Worm (Caenorhabditis elegans) whole organism, L1 larva: ENCODE measurements around the gene ZK550.2.
A peak's percentile ranks its signal among the peaks of the same experiment; 100 is the strongest.
"Not testable (repeated sequence)": the region's sequence is repeated elsewhere in the genome, so short reads cannot be mapped to it uniquely, and the experiment has no call there.

Source experiments
- C04F5.9 ChIP-seq: sonication (generic microtip); optimal IDR thresholded peaks from 2 replicates; lab custom pipeline; 2016; ENCODE audit warnings: missing genetic modification characterization, missing compliant biosample characterization
- C16A3.4 ChIP-seq: fragments of 150-350 bp; optimal IDR thresholded peaks from 2 replicates; lab custom pipeline; 2014; ENCODE audit warnings: missing biosample characterization, missing genetic modification characterization
- F16B12.6 ChIP-seq: fragments of 150-350 bp; optimal IDR thresholded peaks from 2 replicates; lab custom pipeline; 2014; ENCODE audit warnings: missing biosample characterization, missing genetic modification characterization
- Y116A8C.19 ChIP-seq: sonication (generic microtip); optimal IDR thresholded peaks from 2 replicates; lab custom pipeline; 2016; ENCODE audit warnings: missing compliant biosample characterization, missing genetic modification characterization, borderline replicate concordance
- aha-1 ChIP-seq: fragments of 150-350 bp; optimal IDR thresholded peaks from 2 replicates; lab custom pipeline; 2014; ENCODE audit warnings: missing biosample characterization, missing genetic modification characterization
- ama-1 ChIP-seq: fragments of 150-350 bp; optimal IDR thresholded peaks from 2 replicates; lab custom pipeline; 2014
- ceh-63 ChIP-seq: fragments of 200-800 bp; sonication (Bioruptor generic); optimal IDR thresholded peaks from 2 replicates; lab custom pipeline; 2018; ENCODE audit warnings: mild to moderate bottlenecking, missing genetic modification characterization, missing compliant biosample characterization
- dpl-1 ChIP-seq, 3 experiments: fragments of 150-350 bp in 2 of 3; sonication (generic microtip) in 1 of 3; optimal IDR thresholded peaks; 2 replicates each; lab custom pipeline; 2014 to 2017; ENCODE audit warnings: missing biosample characterization in 3 of 3, missing genetic modification characterization in 3 of 3, missing genetic modification reagents in 3 of 3
- efl-1 ChIP-seq, 4 experiments: fragments of 150-350 bp; optimal IDR thresholded peaks in 3 of 4; peaks in 1 of 4; 1 replicate in 1 of 4; 2 replicates in 3 of 4; lab custom pipeline; 2014; ENCODE audit warnings: missing biosample characterization in 2 of 4, missing genetic modification characterization in 2 of 4, missing genetic modification reagents in 2 of 4
- efl-3 ChIP-seq: fragments of 200-800 bp; sonication (Bioruptor generic); optimal IDR thresholded peaks from 2 replicates; lab custom pipeline; 2018; ENCODE audit warnings: mild to moderate bottlenecking, missing genetic modification characterization, missing compliant biosample characterization
- egl-27 ChIP-seq, 2 experiments: fragments of 150-350 bp in 1 of 2; sonication (generic microtip); optimal IDR thresholded peaks; 3 replicates each; lab custom pipeline; 2017 to 2018; ENCODE audit warnings: missing biosample characterization in 2 of 2, missing genetic modification characterization in 2 of 2, missing genetic modification reagents in 2 of 2
- elt-2 ChIP-seq: sonication (generic microtip); optimal IDR thresholded peaks from 2 replicates; lab custom pipeline; 2016; ENCODE audit warnings: missing genetic modification characterization, mild to moderate bottlenecking, inconsistent platforms, missing compliant biosample characterization, missing genetic modification reagents
- elt-3 ChIP-seq, 6 experiments: fragments of 150-350 bp in 1 of 6; sonication (generic microtip); optimal IDR thresholded peaks; 2 replicates each; lab custom pipeline; 2017 to 2018; ENCODE audit warnings: missing biosample characterization in 6 of 6, missing genetic modification characterization in 6 of 6, inconsistent platforms in 1 of 6
- ets-5 ChIP-seq: fragments of 200-800 bp; sonication (Bioruptor generic); IDR thresholded peaks from 2 replicates; pipeline ENCODE4 v1.3.6; 2022; ENCODE audit warnings: missing genetic modification characterization, missing compliant biosample characterization
- fkh-10 ChIP-seq: sonication (generic microtip); optimal IDR thresholded peaks from 2 replicates; lab custom pipeline; 2017; ENCODE audit warnings: missing biosample characterization, missing genetic modification reagents, missing genetic modification characterization
- fkh-4 ChIP-seq: sonication (generic microtip); optimal IDR thresholded peaks from 2 replicates; lab custom pipeline; 2016; ENCODE audit warnings: missing compliant biosample characterization, missing genetic modification characterization, borderline replicate concordance
- grh-1 ChIP-seq: fragments of 200-800 bp; sonication (Bioruptor generic); IDR thresholded peaks from 2 replicates; pipeline ENCODE4 v1.3.6; 2022; ENCODE audit warnings: missing genetic modification reagents, missing genetic modification characterization, missing compliant biosample characterization
- hpl-2 ChIP-seq: fragments of 150-350 bp; optimal IDR thresholded peaks from 2 replicates; lab custom pipeline; 2014; ENCODE audit warnings: missing biosample characterization, missing genetic modification reagents, missing genetic modification characterization
- irx-1 ChIP-seq: sonication (generic microtip); optimal IDR thresholded peaks from 2 replicates; lab custom pipeline; 2016; ENCODE audit warnings: missing genetic modification characterization, missing compliant biosample characterization
- isw-1 ChIP-seq: fragments of 200-800 bp; sonication (Bioruptor generic); IDR thresholded peaks from 2 replicates; pipeline ENCODE4 v1.3.6; 2022; ENCODE audit warnings: missing genetic modification characterization, missing compliant biosample characterization
- jun-1 ChIP-seq: fragments of 150-350 bp; optimal IDR thresholded peaks from 2 replicates; lab custom pipeline; 2014; ENCODE audit warnings: missing biosample characterization, missing genetic modification reagents, missing genetic modification characterization
- lin-14 ChIP-seq: fragments of 200-800 bp; sonication (Bioruptor generic); optimal IDR thresholded peaks from 2 replicates; lab custom pipeline; 2018; ENCODE audit warnings: mild to moderate bottlenecking, missing genetic modification characterization, moderate library complexity, missing compliant biosample characterization
- lin-35 ChIP-seq, 2 experiments: fragments of 150-350 bp; optimal IDR thresholded peaks; 2 replicates each; lab custom pipeline; 2014; ENCODE audit warnings: missing biosample characterization in 2 of 2, missing genetic modification characterization in 2 of 2, missing genetic modification reagents in 2 of 2
- lir-3 ChIP-seq: sonication (generic microtip); optimal IDR thresholded peaks from 2 replicates; lab custom pipeline; 2016; ENCODE audit warnings: mild to moderate bottlenecking, missing genetic modification characterization, moderate library complexity, missing compliant biosample characterization; ENCODE audit not compliant: poor library complexity
- mdl-1 ChIP-seq, 2 experiments: fragments of 150-350 bp; optimal IDR thresholded peaks; 2 replicates each; lab custom pipeline; 2014 to 2017; ENCODE audit warnings: missing biosample characterization in 2 of 2, missing genetic modification characterization in 2 of 2, inconsistent platforms in 1 of 2
- nhr-19 ChIP-seq: fragments of 200-800 bp; sonication (Bioruptor generic); conservative IDR thresholded peaks from 2 replicates; pipeline ENCODE4 v1.3.6; 2022; ENCODE audit warnings: missing genetic modification characterization, missing compliant biosample characterization
- nhr-20 ChIP-seq: sonication (generic microtip); optimal IDR thresholded peaks from 2 replicates; lab custom pipeline; 2016; ENCODE audit warnings: mild to moderate bottlenecking, missing genetic modification characterization, missing compliant biosample characterization
- nhr-77 ChIP-seq: fragments of 150-350 bp; optimal IDR thresholded peaks from 2 replicates; lab custom pipeline; 2014; ENCODE audit warnings: missing biosample characterization, missing genetic modification characterization
- nhr-85 ChIP-seq: sonication (generic microtip); peaks from one replicate; lab custom pipeline; 2016; ENCODE audit warnings: missing genetic modification characterization, inconsistent platforms, missing compliant biosample characterization
- nhr-90 ChIP-seq: sonication (generic microtip); optimal IDR thresholded peaks from 2 replicates; lab custom pipeline; 2016; ENCODE audit warnings: mild to moderate bottlenecking, missing genetic modification characterization, missing compliant biosample characterization; ENCODE audit not compliant: poor library complexity
- pax-3 ChIP-seq: fragments of 200-800 bp; sonication (Bioruptor generic); optimal IDR thresholded peaks from 2 replicates; lab custom pipeline; 2018; ENCODE audit warnings: mild to moderate bottlenecking, missing genetic modification characterization, moderate library complexity, missing compliant biosample characterization
- rnt-1 ChIP-seq: sonication (generic microtip); optimal IDR thresholded peaks from 2 replicates; lab custom pipeline; 2016; ENCODE audit warnings: mild to moderate bottlenecking, missing genetic modification characterization, moderate library complexity, missing compliant biosample characterization
- skn-1 ChIP-seq: fragments of 150-350 bp; optimal IDR thresholded peaks from 2 replicates; lab custom pipeline; 2014; ENCODE audit warnings: missing biosample characterization, missing genetic modification characterization
- snpc-4 ChIP-seq: fragments of 150-350 bp; optimal IDR thresholded peaks from 2 replicates; lab custom pipeline; 2014; ENCODE audit warnings: missing biosample characterization, missing genetic modification characterization
- swsn-7 ChIP-seq: sonication (generic microtip); optimal IDR thresholded peaks from 2 replicates; lab custom pipeline; 2016; ENCODE audit warnings: missing genetic modification characterization, missing compliant biosample characterization
- tbx-2 ChIP-seq: sonication (generic microtip); optimal IDR thresholded peaks from 2 replicates; lab custom pipeline; 2016; ENCODE audit warnings: missing genetic modification characterization, missing compliant biosample characterization
- unc-130 ChIP-seq: fragments of 150-350 bp; optimal IDR thresholded peaks from 2 replicates; lab custom pipeline; 2017; ENCODE audit warnings: missing biosample characterization, missing genetic modification characterization, inconsistent platforms
- unc-62 ChIP-seq: fragments of 150-350 bp; optimal IDR thresholded peaks from 2 replicates; lab custom pipeline; 2014; ENCODE audit warnings: missing biosample characterization, missing genetic modification reagents, missing genetic modification characterization
- unc-86 ChIP-seq: sonication (generic microtip); optimal IDR thresholded peaks from 2 replicates; lab custom pipeline; 2016; ENCODE audit warnings: missing genetic modification characterization, missing compliant biosample characterization
- vab-15 ChIP-seq: sonication (generic microtip); optimal IDR thresholded peaks from 2 replicates; lab custom pipeline; 2017; ENCODE audit warnings: missing genotype, mild to moderate bottlenecking, missing genetic modification characterization, missing compliant biosample characterization
- zag-1 ChIP-seq: fragments of 150-350 bp; optimal IDR thresholded peaks from 2 replicates; lab custom pipeline; 2014; ENCODE audit warnings: missing biosample characterization, missing genetic modification characterization
- ztf-11 ChIP-seq, 2 experiments: sonication (generic microtip); optimal IDR thresholded peaks; 2 replicates each; lab custom pipeline; 2016 to 2017; ENCODE audit warnings: missing genetic modification characterization in 2 of 2, missing biosample characterization in 1 of 2, missing compliant biosample characterization in 1 of 2

ZK550.2 gene

DNA sequence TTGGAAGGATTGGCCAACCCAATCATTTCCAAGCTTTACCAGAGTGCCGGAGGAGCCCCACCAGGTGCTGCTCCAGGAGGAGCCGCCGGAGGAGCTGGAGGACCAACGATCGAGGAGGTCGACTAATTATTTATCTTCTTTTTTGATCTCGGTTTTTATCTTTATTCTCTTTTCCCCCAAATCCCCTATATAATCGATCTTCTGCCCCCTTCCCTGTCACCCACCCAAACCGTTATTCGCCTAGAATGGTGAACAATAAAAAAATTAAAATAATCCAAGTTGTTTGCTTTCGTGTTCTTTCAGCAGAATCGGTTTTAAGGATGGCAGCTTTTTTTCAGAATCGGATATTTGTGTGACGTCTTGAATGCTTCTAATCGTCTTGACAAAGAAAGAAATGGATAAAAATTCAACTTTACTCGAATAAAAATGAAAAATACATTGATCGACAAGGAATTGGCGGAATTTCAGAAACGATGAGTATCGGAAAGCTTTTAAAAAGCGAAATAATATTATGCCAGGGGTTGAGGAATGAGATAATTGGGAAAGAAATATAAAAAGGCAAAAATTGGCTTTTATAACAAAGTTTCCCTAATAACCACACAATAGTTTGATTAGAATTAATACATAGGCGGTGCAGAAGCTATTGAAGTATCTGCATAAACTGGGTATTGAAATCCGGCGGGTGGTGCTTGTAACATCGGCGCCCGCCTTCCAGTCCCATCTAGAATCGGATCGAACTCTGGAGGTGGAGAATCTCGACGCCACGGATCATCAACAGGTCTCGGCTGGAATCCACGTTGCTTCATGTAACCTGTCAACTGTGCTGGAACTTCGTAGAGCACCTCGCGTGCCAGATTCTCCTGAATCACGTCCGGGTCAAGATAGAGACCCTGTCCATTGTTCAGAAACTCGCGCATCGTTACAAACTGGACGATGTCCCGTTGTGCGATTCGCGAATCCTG, 36.0 kb downstream of the ZK550.2 start (continued):
- peak; percentile 10 for TF ChIP-seq lir-3 (tag; lab: Kevin White, UChicago)
- TF ChIP-seq C16A3.4 (tag; lab: Kevin White, UChicago): peak; percentile 17
- no peak for TF ChIP-seq nhr-85 (tag; lab: Kevin White, UChicago)
- peak; percentile 2 for TF ChIP-seq rnt-1 (tag; lab: Kevin White, UChicago)
- no peak for TF ChIP-seq nhr-77 (tag; lab: Kevin White, UChicago)
- peak; percentile 70 for TF ChIP-seq nhr-20 (tag; lab: Kevin White, UChicago)
- no peak for TF ChIP-seq unc-62
- TF ChIP-seq ets-5 (GFP tag; lab: Robert Waterston, UW): no peak
- TF ChIP-seq snpc-4 (tag; lab: Kevin White, UChicago): peak; percentile 13
- no peak for TF ChIP-seq irx-1 (tag; lab: Kevin White, UChicago)
- no peak for TF ChIP-seq hpl-2 (GFP tag; lab: Kevin White, UChicago)
- peak; percentile 40 for TF ChIP-seq lin-14 (GFP tag; lab: Kevin White, UChicago)
- peak; percentile 62 for TF ChIP-seq nhr-90 (tag; lab: Kevin White, UChicago)
- TF ChIP-seq nhr-19 (GFP tag; lab: Robert Waterston, UW): peak; percentile 61
- no peak for TF ChIP-seq jun-1
- TF ChIP-seq C04F5.9 (tag; lab: Kevin White, UChicago): no peak
- TF ChIP-seq aha-1 (tag; lab: Kevin White, UChicago): peak; percentile 29

DNA sequence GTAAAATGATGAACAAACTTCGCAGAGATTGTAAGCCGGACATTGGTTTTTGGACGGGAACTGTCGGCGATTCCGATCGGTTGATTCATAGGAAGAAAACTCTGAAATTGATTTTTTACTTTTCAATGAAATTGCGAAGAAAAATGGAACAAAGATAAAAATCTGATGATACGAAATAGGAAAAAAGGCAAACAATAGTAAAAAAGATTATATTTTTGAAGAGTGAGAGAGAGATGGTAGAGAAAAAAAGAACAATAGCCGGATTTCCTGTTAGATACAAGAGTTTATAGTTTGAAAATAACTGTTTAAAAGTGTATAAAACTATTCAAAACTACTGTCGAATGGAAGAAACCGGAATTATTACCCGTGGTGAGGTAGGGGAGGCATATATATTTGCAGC, 38.7 kb downstream of the ZK550.2 start, which contains the start of gene nra-1:
Gene nra-1, minus strand, starts transcription at position 101 of the 400 bp plus-strand sequence.
- TF ChIP-seq ztf-11 (tag; optimal IDR thresholded peaks at IDR 0.05; lab: Kevin White, UChicago): no peak

DNA sequence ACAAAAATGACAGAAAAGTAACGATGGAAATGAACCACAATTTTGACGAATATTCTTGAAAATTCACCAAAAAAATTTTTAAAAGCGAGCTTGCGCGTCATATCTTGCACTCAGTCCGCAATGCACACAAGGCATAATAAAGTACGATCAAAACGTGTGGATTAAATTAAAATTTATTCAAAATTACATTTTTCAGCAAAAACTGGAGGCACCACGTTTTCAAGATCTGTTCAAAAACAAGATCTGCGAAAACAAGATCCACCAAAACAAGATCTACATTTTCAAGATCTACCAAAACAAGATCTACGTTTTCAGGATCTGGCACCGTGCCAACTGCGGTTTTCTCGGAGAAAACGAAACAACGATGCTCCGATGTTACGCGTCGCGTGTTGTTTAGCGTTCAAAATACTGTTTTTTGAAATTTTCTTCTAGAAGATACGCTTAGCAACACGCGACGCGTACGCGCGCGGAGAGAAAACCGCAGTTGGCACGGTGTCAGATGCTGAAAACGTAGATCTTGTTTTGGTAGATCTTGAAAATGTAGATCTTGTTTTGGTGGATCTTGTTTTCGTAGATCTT, 39.2 kb downstream of the ZK550.2 start:
- peak; percentile 3 for TF ChIP-seq F16B12.6 (tag; lab: Kevin White, UChicago)
- peak in 1 of 2 experiments; percentile 23 for TF ChIP-seq efl-1 (optimal IDR thresholded peaks at IDR 0.05; lab: Kevin White, UChicago)
- TF ChIP-seq efl-1 (GFP tag; optimal IDR thresholded peaks at IDR 0.05 in 1 of 2; lab: Kevin White, UChicago): not testable (repeated sequence)

DNA sequence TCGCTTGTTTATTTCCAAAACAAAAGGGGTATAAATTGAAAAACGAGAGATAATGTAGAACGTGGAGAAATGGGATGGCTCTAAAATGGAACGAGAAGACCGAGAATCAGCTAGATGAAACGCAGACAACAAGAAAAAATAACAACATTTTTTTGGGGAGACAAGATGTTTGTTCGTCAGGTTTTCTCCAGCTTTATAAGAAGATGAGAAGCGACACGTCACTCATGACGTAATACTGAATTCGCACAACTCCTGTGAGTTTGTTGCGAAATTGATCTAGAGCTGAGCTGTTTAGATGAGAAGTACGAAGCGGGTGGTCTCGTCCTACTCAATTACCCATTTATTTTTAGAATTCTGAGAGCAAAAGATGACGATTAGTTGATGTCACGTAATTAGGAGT, 39.9 kb downstream of the ZK550.2 start:
- TF ChIP-seq efl-1 (optimal IDR thresholded peaks at IDR 0.05; lab: Kevin White, UChicago): peak in 1 of 2 experiments; percentile 1
- no peak for TF ChIP-seq efl-1 (GFP tag; optimal IDR thresholded peaks at IDR 0.05 in 1 of 2; lab: Kevin White, UChicago)
- no peak for TF ChIP-seq skn-1 (tag; lab: Kevin White, UChicago)
- TF ChIP-seq efl-3 (GFP tag; lab: Kevin White, UChicago): no peak
- no peak for TF ChIP-seq dpl-1 (GFP tag; optimal IDR thresholded peaks at IDR 0.05; lab: Kevin White, UChicago)
- peak; percentile 29 for TF ChIP-seq tbx-2 (tag; lab: Kevin White, UChicago)
- TF ChIP-seq lin-35 (GFP tag; optimal IDR thresholded peaks at IDR 0.05; lab: Kevin White, UChicago): peak in 1 of 2 experiments; percentile 4
- no peak for TF ChIP-seq ama-1 (lab: Kevin White, UChicago)
- TF ChIP-seq unc-130 (tag; lab: Kevin White, UChicago): no peak
- no peak for TF ChIP-seq elt-2 (tag; lab: Kevin White, UChicago)
- TF ChIP-seq lir-3 (tag; lab: Kevin White, UChicago): no peak
- no peak for TF ChIP-seq egl-27 (tag; optimal IDR thresholded peaks at IDR 0.05; lab: Kevin White, UChicago)
- no peak for TF ChIP-seq mdl-1 (tag; optimal IDR thresholded peaks at IDR 0.05; lab: Kevin White, UChicago)
- TF ChIP-seq elt-3 (tag; optimal IDR thresholded peaks at IDR 0.05; lab: Kevin White, UChicago): no peak
- TF ChIP-seq fkh-4: no peak
- TF ChIP-seq Y116A8C.19 (tag; lab: Kevin White, UChicago): no peak
- TF ChIP-seq aha-1 (tag; lab: Kevin White, UChicago): no peak
- no peak for TF ChIP-seq swsn-7 (tag; lab: Kevin White, UChicago)
- peak; percentile 41 for TF ChIP-seq unc-86 (tag; lab: Kevin White, UChicago)
- TF ChIP-seq nhr-19 (GFP tag; lab: Robert Waterston, UW): no peak
- no peak for TF ChIP-seq irx-1 (tag; lab: Kevin White, UChicago)
- peak; percentile 76 for TF ChIP-seq lin-14 (GFP tag; lab: Kevin White, UChicago)
- TF ChIP-seq pax-3 (tag; lab: Kevin White, UChicago): no peak
- no peak for TF ChIP-seq fkh-10 (GFP tag; lab: Kevin White, UChicago)
- TF ChIP-seq isw-1 (GFP tag; lab: Robert Waterston, UW): no peak
- no peak for TF ChIP-seq grh-1 (GFP tag; lab: Robert Waterston, UW)
- no peak for TF ChIP-seq vab-15
- TF ChIP-seq zag-1 (tag; lab: Kevin White, UChicago): no peak
- no peak for TF ChIP-seq nhr-77 (tag; lab: Kevin White, UChicago)
- no peak for TF ChIP-seq ceh-63 (GFP tag; lab: Kevin White, UChicago)
